Worm (Caenorhabditis elegans) whole organism, L4/young adult: ENCODE data around the gene M153.3.

Experiments used
- W03F9.2 ChIP-seq: fragments of 150-350 bp; optimal IDR thresholded peaks from 2 replicates; lab custom pipeline; 2014; ENCODE audit warnings: missing biosample characterization, missing genetic modification characterization
- dao-5 ChIP-seq: sonication (generic microtip); optimal IDR thresholded peaks from 2 replicates; lab custom pipeline; 2016; ENCODE audit warnings: missing genotype, missing genetic modification characterization, moderate library complexity, missing compliant biosample characterization
- him-1 ChIP-seq: sonication (generic microtip); optimal IDR thresholded peaks from 2 replicates; lab custom pipeline; 2016; ENCODE audit warnings: missing genotype, missing genetic modification reagents, missing genetic modification characterization, missing compliant biosample characterization

DNA sequence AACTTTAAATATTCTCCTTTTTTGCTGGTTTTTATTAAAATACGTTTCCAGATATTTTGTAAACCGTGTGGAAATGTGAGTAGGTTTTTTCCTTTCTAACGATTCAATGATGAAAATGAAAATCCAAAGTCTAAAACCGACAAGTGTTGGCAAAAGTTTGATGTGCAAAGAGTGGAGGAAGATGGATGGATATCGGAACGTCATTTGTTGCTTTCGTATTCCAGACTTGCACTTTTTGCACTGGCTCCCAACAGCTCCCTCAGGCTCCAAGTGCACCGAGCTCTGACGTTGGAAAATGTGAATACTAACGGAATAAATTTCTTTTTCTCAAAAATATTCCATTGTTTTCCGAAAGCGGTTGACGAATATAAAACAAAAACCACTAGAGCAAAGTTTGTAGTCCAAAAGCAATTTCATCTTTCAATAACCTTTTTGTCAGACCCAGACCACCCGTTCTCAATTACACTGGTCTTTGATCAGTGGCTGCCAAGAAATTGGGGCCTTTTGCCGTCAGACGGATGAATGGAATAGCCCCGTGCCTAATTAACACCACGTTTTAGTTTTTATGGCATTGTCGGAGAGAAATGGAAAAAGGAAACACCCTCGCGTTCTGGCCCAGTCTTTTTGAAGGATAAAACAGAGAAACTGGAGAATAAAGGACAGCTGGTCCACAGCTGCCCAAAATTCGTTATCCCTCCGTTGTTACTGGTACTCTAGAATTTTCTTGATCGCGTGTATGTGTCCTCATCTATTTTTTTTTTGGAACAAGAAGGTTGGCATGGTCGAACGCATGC is 40.2 kb downstream of the M153.3 start:
- TF ChIP-seq him-1 (no peak), W03F9.2 (tag; lab: Kevin White, UChicago) (no peak), dao-5 (tag; lab: Kevin White, UChicago) (no peak)
